Worm (Caenorhabditis elegans) whole organism, L4 larva: ENCODE measurements around the gene T19C3.4.
"Not testable (repeated sequence)": the region's sequence is repeated elsewhere in the genome, so short reads cannot be mapped to it uniquely, and the experiment has no call there.

Experiments
- D1046.2 ChIP-seq: fragments of 200-800 bp; sonication (Bioruptor generic); IDR thresholded peaks from 2 replicates; pipeline ENCODE4 v1.3.6; 2022; ENCODE audit warnings: missing genetic modification characterization, missing compliant biosample characterization
- F26F4.8 ChIP-seq: fragments of 200-800 bp; sonication (Bioruptor generic); conservative IDR thresholded peaks from 2 replicates; pipeline ENCODE4 v1.3.6; 2022; ENCODE audit warnings: missing genetic modification characterization, missing compliant biosample characterization
- F44E2.7 ChIP-seq: fragments of 200-800 bp; sonication (Bioruptor generic); IDR thresholded peaks from 2 replicates; pipeline ENCODE4 v2.1.2; 2022; ENCODE audit warnings: missing genetic modification characterization, missing compliant biosample characterization
- T20F7.1 ChIP-seq: fragments of 200-800 bp; sonication (Bioruptor generic); optimal IDR thresholded peaks from 2 replicates; lab custom pipeline; 2018; ENCODE audit warnings: mild to moderate bottlenecking, missing genetic modification characterization, missing compliant biosample characterization
- T26A8.4 ChIP-seq: fragments of 200-800 bp; sonication (Bioruptor generic); IDR thresholded peaks from 2 replicates; pipeline ENCODE4 v1.3.6; 2022; ENCODE audit warnings: missing genetic modification characterization, missing compliant biosample characterization
- Y105C5A.15 ChIP-seq: fragments of 200-800 bp; sonication (Bioruptor generic); IDR thresholded peaks from 2 replicates; pipeline ENCODE4 v1.3.6; 2022; ENCODE audit warnings: missing genetic modification characterization, missing compliant biosample characterization
- Y48G9A.11 ChIP-seq: fragments of 200-800 bp; sonication (Bioruptor generic); IDR thresholded peaks from 2 replicates; pipeline ENCODE4 v1.3.6; 2022; ENCODE audit warnings: missing genetic modification reagents, missing genetic modification characterization, missing compliant biosample characterization
- arid-1 ChIP-seq: fragments of 200-800 bp; sonication (Bioruptor generic); conservative IDR thresholded peaks from 2 replicates; pipeline ENCODE4 v1.3.6; 2022; ENCODE audit warnings: missing genetic modification reagents, missing genetic modification characterization, missing compliant biosample characterization
- ceh-20 ChIP-seq: fragments of 200-800 bp; sonication (Bioruptor generic); IDR thresholded peaks from 2 replicates; pipeline ENCODE4 v1.3.6; 2022; ENCODE audit warnings: missing genetic modification reagents, missing genetic modification characterization, missing compliant biosample characterization
- ceh-62 ChIP-seq: sonication (generic microtip); optimal IDR thresholded peaks from 2 replicates; lab custom pipeline; 2017; ENCODE audit warnings: missing biosample characterization, missing genetic modification characterization
- ces-1 ChIP-seq: fragments of 150-350 bp; sonication (generic microtip); optimal IDR thresholded peaks from 4 replicates; lab custom pipeline; 2014; ENCODE audit warnings: missing biosample characterization, missing genetic modification reagents, missing genetic modification characterization
- daf-16 ChIP-seq, 3 experiments: sonication (generic microtip); optimal IDR thresholded peaks; 2 replicates each; lab custom pipeline; 2016 to 2017; ENCODE audit warnings: missing genetic modification characterization in 3 of 3, missing genetic modification reagents in 3 of 3, mild to moderate bottlenecking in 2 of 3, missing compliant biosample characterization in 2 of 3, missing biosample characterization in 1 of 3, moderate library complexity in 1 of 3
- dmd-6 ChIP-seq: fragments of 200-800 bp; sonication (Bioruptor generic); IDR thresholded peaks from 2 replicates; pipeline ENCODE4 v1.3.6; 2022; ENCODE audit warnings: missing genetic modification reagents, missing genetic modification characterization, missing compliant biosample characterization
- dmd-8 ChIP-seq: fragments of 200-800 bp; sonication (Bioruptor generic); IDR thresholded peaks from 2 replicates; pipeline ENCODE4 v1.3.6; 2022; ENCODE audit warnings: missing genetic modification characterization, missing compliant biosample characterization
- egl-43 ChIP-seq: fragments of 200-800 bp; sonication (Bioruptor generic); IDR thresholded peaks from 2 replicates; pipeline ENCODE4 v1.3.6; 2022; ENCODE audit warnings: missing genetic modification reagents, missing genetic modification characterization, missing compliant biosample characterization
- hif-1 ChIP-seq, 2 experiments: sonication (generic microtip); optimal IDR thresholded peaks; 2 replicates each; lab custom pipeline; 2016 to 2017; ENCODE audit warnings: missing compliant biosample characterization in 2 of 2, missing genetic modification characterization in 2 of 2, missing genetic modification reagents in 2 of 2, missing genotype in 2 of 2, mild to moderate bottlenecking in 1 of 2
- hmg-1.1 ChIP-seq: fragments of 200-800 bp; sonication (Bioruptor generic); IDR thresholded peaks from 2 replicates; pipeline ENCODE4 v1.3.6; 2022; ENCODE audit warnings: missing genetic modification reagents, missing genetic modification characterization, missing compliant biosample characterization
- jun-1 ChIP-seq: fragments of 150-350 bp; optimal IDR thresholded peaks from 2 replicates; lab custom pipeline; 2014; ENCODE audit warnings: missing biosample characterization, missing genetic modification reagents, missing genetic modification characterization
- lim-7 ChIP-seq: fragments of 200-800 bp; sonication (Bioruptor generic); IDR thresholded peaks from 2 replicates; pipeline ENCODE4 v1.3.6; 2022; ENCODE audit warnings: missing genetic modification characterization, missing compliant biosample characterization
- lin-13 ChIP-seq: fragments of 150-350 bp; optimal IDR thresholded peaks from 2 replicates; lab custom pipeline; 2014; ENCODE audit warnings: missing biosample characterization, missing genetic modification reagents, missing genetic modification characterization
- lin-38 ChIP-seq: fragments of 200-800 bp; sonication (Bioruptor generic); IDR thresholded peaks from 2 replicates; pipeline ENCODE4 v1.3.6; 2022; ENCODE audit warnings: missing genetic modification reagents, missing genetic modification characterization, missing compliant biosample characterization
- lir-3 ChIP-seq: sonication (generic microtip); optimal IDR thresholded peaks from 2 replicates; lab custom pipeline; 2016; ENCODE audit warnings: mild to moderate bottlenecking, missing genetic modification characterization, missing compliant biosample characterization
- mdt-29 ChIP-seq: fragments of 200-800 bp; sonication (Bioruptor generic); IDR thresholded peaks from 2 replicates; pipeline ENCODE4 v1.3.6; 2022; ENCODE audit warnings: missing genetic modification reagents, missing genetic modification characterization, missing compliant biosample characterization
- mes-2 ChIP-seq: sonication (generic microtip); optimal IDR thresholded peaks from 2 replicates; lab custom pipeline; 2016; ENCODE audit warnings: missing genotype, mild to moderate bottlenecking, missing genetic modification characterization, missing compliant biosample characterization; ENCODE audit not compliant: poor library complexity, severe bottlenecking
- pha-4 ChIP-seq, 2 experiments: fragments of 150-350 bp in 1 of 2; fragments of 200-800 bp in 1 of 2; sonication (Bioruptor generic) in 1 of 2; IDR thresholded peaks in 1 of 2; optimal IDR thresholded peaks in 1 of 2; 2 replicates each; pipeline versions ENCODE4 v1.3.6 to Lab custom; 2014 to 2022; ENCODE audit warnings: missing genetic modification characterization in 2 of 2, missing genetic modification reagents in 2 of 2, missing biosample characterization in 1 of 2, missing compliant biosample characterization in 1 of 2
- rbr-2 ChIP-seq: sonication (generic microtip); optimal IDR thresholded peaks from 2 replicates; lab custom pipeline; 2016; ENCODE audit warnings: missing genotype, missing genetic modification characterization, missing compliant biosample characterization
- snpc-1.2 ChIP-seq: fragments of 200-800 bp; sonication (Bioruptor generic); IDR thresholded peaks from 2 replicates; pipeline ENCODE4 v1.3.6; 2022; ENCODE audit warnings: missing genetic modification reagents, missing genetic modification characterization, missing compliant biosample characterization
- spr-3 ChIP-seq: fragments of 200-800 bp; sonication (Bioruptor generic); optimal IDR thresholded peaks from 2 replicates; lab custom pipeline; 2018; ENCODE audit warnings: mild to moderate bottlenecking, missing genetic modification characterization, missing compliant biosample characterization
- tag-97 ChIP-seq: fragments of 200-800 bp; sonication (Bioruptor generic); IDR thresholded peaks from 2 replicates; pipeline ENCODE4 v1.3.6; 2022; ENCODE audit warnings: missing genetic modification characterization, missing compliant biosample characterization
- tra-1 ChIP-seq: fragments of 200-800 bp; sonication (Bioruptor generic); IDR thresholded peaks from 2 replicates; pipeline ENCODE4 v1.3.6; 2022; ENCODE audit warnings: missing genetic modification reagents, missing genetic modification characterization, missing compliant biosample characterization
- unc-130 ChIP-seq: sonication (generic microtip); optimal IDR thresholded peaks from 2 replicates; lab custom pipeline; 2016; ENCODE audit warnings: missing genetic modification reagents, missing genetic modification characterization, missing compliant biosample characterization
- vab-7 ChIP-seq: fragments of 200-800 bp; sonication (Bioruptor generic); IDR thresholded peaks from 2 replicates; pipeline ENCODE4 v1.3.6; 2022; ENCODE audit warnings: missing genetic modification reagents, missing genetic modification characterization, missing compliant biosample characterization
- zag-1 ChIP-seq: fragments of 150-350 bp; optimal IDR thresholded peaks from 2 replicates; lab custom pipeline; 2014; ENCODE audit warnings: missing biosample characterization, missing genetic modification characterization
- zip-11 ChIP-seq: fragments of 200-800 bp; sonication (Bioruptor generic); IDR thresholded peaks from 2 replicates; pipeline ENCODE4 v1.3.6; 2022; ENCODE audit warnings: missing genetic modification characterization, missing compliant biosample characterization

T19C3.4 gene

ce11 chrIII:631421-631820, 11.4 kb upstream of the T19C3.4 start, which contains the start of gene T19C3.6:
Gene T19C3.6, minus strand, starts transcription at chrIII:631521.
- TF ChIP-seq lin-38 (GFP tag; lab: Robert Waterston, UW) (peak; percentile 72), rbr-2 (tag; lab: Kevin White, UChicago) (no peak)

- 0 out of 2 replicates have a peak, but pooled peaks have one; percentile 36 for TF ChIP-seq T26A8.4 (GFP tag; lab: Robert Waterston, UW)
- peak; percentile 31 for TF ChIP-seq mes-2
- TF ChIP-seq lim-7 = peak; percentile 71
- TF ChIP-seq dmd-8 (GFP tag; lab: Robert Waterston, UW) = peak; percentile 76
- 0 out of 2 replicates have a peak, but pooled peaks have one; percentile 25 for TF ChIP-seq ceh-20 (GFP tag; lab: Robert Waterston, UW)
- peak; percentile 61; the same call in 1 of the 2 replicates for TF ChIP-seq pha-4 (GFP tag; IDR thresholded peaks at IDR 0.05; lab: Robert Waterston, UW)
- not testable (repeated sequence) for TF ChIP-seq pha-4 (tag; optimal IDR thresholded peaks at IDR 0.05; lab: Kevin White, UChicago)
- peak; percentile 57; the same call in 1 of the 2 replicates for TF ChIP-seq Y48G9A.11 (GFP tag; lab: Robert Waterston, UW)
- TF ChIP-seq D1046.2 = peak; percentile 63; the same call in 1 of the 2 replicates
- peak; percentile 48; the same call in 1 of the 2 replicates for TF ChIP-seq hmg-1.1 (GFP tag; lab: Robert Waterston, UW)
- TF ChIP-seq egl-43 (GFP tag; lab: Robert Waterston, UW) = peak; percentile 72
- peak; percentile 59; the same call in 1 of the 2 replicates for TF ChIP-seq vab-7 (GFP tag; lab: Robert Waterston, UW)
- 0 out of 2 replicates have a peak, but pooled peaks have one; percentile 69 for TF ChIP-seq F26F4.8 (GFP tag; lab: Robert Waterston, UW)
- 0 out of 2 replicates have a peak, but pooled peaks have one; percentile 58 for TF ChIP-seq Y105C5A.15 (GFP tag; lab: Robert Waterston, UW)
- peak; percentile 66; the same call in 1 of the 2 replicates for TF ChIP-seq arid-1 (GFP tag; lab: Robert Waterston, UW)
- 0 out of 2 replicates have a peak, but pooled peaks have one; percentile 45 for TF ChIP-seq tra-1 (GFP tag; lab: Robert Waterston, UW)
- 0 out of 2 replicates have a peak, but pooled peaks have one; percentile 57 for TF ChIP-seq F44E2.7
- TF ChIP-seq snpc-1.2 (GFP tag; lab: Robert Waterston, UW) = peak; percentile 63
- TF ChIP-seq lin-38 (GFP tag; lab: Robert Waterston, UW) = peak; percentile 66
- TF ChIP-seq, all 104 proteins: peak for 18; not testable (repeated sequence) for 86
These were observed 8.9 kb upstream of the T19C3.4 start for ce11 chrIII:628942-629341.

ce11 chrIII:627838-628237, 7.8 kb upstream of the T19C3.4 start, which contains the start of gene T19C3.5:
Gene T19C3.5, minus strand, starts transcription at chrIII:627938.
- TF ChIP-seq daf-16 (GFP tag; optimal IDR thresholded peaks at IDR 0.05; lab: Kevin White, UChicago) (no peak), daf-16 (tag; optimal IDR thresholded peaks at IDR 0.05; lab: Kevin White, UChicago) (no peak), ces-1 (GFP tag; lab: Kevin White, UChicago) (no peak), tag-97 (no peak), zip-11 (GFP tag; lab: Robert Waterston, UW) (no peak), zag-1 (no peak), D1046.2 (no peak), lin-13 (GFP tag; lab: Kevin White, UChicago) (no peak), T26A8.4 (GFP tag; lab: Robert Waterston, UW) (no peak), lir-3 (tag; lab: Kevin White, UChicago) (no peak), dmd-6 (GFP tag; lab: Robert Waterston, UW) (no peak), unc-130 (GFP tag; lab: Kevin White, UChicago) (no peak), hmg-1.1 (GFP tag; lab: Robert Waterston, UW) (no peak), ceh-62 (no peak), T20F7.1 (GFP tag; lab: Kevin White, UChicago) (no peak), jun-1 (tag; lab: Kevin White, UChicago) (no peak), hif-1 (tag; optimal IDR thresholded peaks at IDR 0.05; lab: Kevin White, UChicago) (no peak), spr-3 (no peak), mdt-29 (GFP tag; lab: Robert Waterston, UW) (no peak)
